Fruit fly (Drosophila melanogaster): Measurements from ENCODE around the gene B9d2.
A peak's percentile ranks its signal among the peaks of the same experiment; 100 is the strongest.

Gene B9d2

DNA sequence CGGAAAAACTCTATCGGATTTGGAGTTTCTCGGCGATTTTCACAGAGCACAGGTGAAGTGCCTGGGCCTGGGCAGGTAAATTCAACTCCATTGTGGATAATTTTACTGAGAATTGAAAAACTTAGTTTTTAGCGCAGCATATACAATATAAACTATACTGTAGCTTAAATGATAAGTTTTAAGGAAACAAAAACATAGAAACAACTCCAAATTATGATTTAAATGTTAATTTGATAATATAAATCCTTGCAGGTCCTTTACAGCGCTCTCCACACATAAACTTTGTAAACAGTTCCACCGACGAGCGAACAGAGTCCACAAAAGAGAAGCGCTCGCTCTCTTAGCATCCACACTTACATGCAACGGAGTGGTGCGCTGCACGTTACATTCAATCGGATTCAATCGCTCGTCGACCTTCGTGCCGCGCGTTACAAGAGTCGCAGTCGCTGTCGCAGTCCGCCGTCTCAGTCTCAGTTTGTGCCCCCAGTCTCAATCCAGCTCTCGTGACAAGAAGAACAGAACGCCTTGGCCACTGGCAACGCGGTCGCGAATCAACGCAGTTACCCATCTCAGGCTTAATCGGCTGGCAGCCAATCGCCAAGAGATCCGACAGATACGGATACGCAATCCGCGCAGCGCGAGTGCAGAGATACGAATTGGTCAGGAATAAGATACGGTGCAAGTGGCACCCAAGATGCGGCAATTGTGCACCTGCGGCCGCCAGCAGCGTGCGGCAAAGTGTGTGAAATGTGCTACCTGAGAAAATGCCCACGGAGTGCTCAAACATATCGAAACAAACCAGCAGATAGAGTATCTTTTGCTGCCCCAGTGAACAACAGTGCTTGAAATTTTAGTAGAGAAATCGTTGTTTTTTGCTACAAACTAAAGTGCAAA lies 48.5 kb upstream of the B9d2 start, which contains the start of gene smal (continued):
- peak; percentile 79; the same call in 2 of the 3 replicates for TF ChIP-seq CG6175 (GFP tag; IDR thresholded peaks at IDR 0.05)
- TF ChIP-seq Max (GFP tag; optimal IDR thresholded peaks at IDR 0.05), result no peak
- TF ChIP-seq sens (GFP tag), result peak; percentile 86
- TF ChIP-seq prd (optimal IDR thresholded peaks at IDR 0.05), result no peak
- TF ChIP-seq prd (GFP tag; IDR thresholded peaks at IDR 0.05), result peak; percentile 19; the same call in 1 of the 3 replicates
- TF ChIP-seq MESR4 (GFP tag; optimal IDR thresholded peaks at IDR 0.05), result no peak
- no peak for TF ChIP-seq hth (optimal IDR thresholded peaks at IDR 0.05)
- peak; percentile 9 for TF ChIP-seq CG11504 (tag; optimal IDR thresholded peaks at IDR 0.05)
- TF ChIP-seq CG18599 (GFP tag; optimal IDR thresholded peaks at IDR 0.05), result peak; percentile 40
- peak; percentile 26; the same call in 1 of the 2 replicates for TF ChIP-seq CG11247 (GFP tag; IDR thresholded peaks at IDR 0.05)
- peak; percentile 23 for TF ChIP-seq CG8388 (GFP tag; optimal IDR thresholded peaks at IDR 0.05)
- TF ChIP-seq CG18619 (GFP tag; optimal IDR thresholded peaks at IDR 0.05), result peak; percentile 26
- TF ChIP-seq pfk (GFP tag; optimal IDR thresholded peaks at IDR 0.05), result no peak
- peak in 1 of 2 experiments; percentile 50 for TF ChIP-seq chif (GFP tag; optimal IDR thresholded peaks at IDR 0.05)
- peak; percentile 5; the same call in 1 of the 3 replicates for TF ChIP-seq row (GFP tag; IDR thresholded peaks at IDR 0.05)
- TF ChIP-seq CG11456 (GFP tag; IDR thresholded peaks at IDR 0.05), result 0 out of 3 replicates have a peak, but pooled peaks have one; percentile 17
- TF ChIP-seq mirr (GFP tag; optimal IDR thresholded peaks at IDR 0.05), result no peak
- no peak for TF ChIP-seq Meics (GFP tag; optimal IDR thresholded peaks at IDR 0.05)
- no peak for TF ChIP-seq ato (GFP tag; IDR thresholded peaks at IDR 0.05; ENCODE audit: partially characterized antibody)
- TF ChIP-seq ems (GFP tag; optimal IDR thresholded peaks at IDR 0.05), result peak; percentile 8
- TF ChIP-seq HLH4C (GFP tag; IDR thresholded peaks at IDR 0.05; ENCODE audit: partially characterized antibody), result 0 out of 3 replicates have a peak, but pooled peaks have one; percentile 38
- no peak for TF ChIP-seq Usf (GFP tag; optimal IDR thresholded peaks at IDR 0.05)
- TF ChIP-seq CG4424 (GFP tag; optimal IDR thresholded peaks at IDR 0.05), result no peak
- no peak for TF ChIP-seq sc (optimal IDR thresholded peaks at IDR 0.05)
- TF ChIP-seq sc (GFP tag; optimal IDR thresholded peaks at IDR 0.05), result no peak
- TF ChIP-seq oc (tag; optimal IDR thresholded peaks at IDR 0.05), result peak; percentile 18
- peak; percentile 35 for TF ChIP-seq nau (GFP tag; optimal IDR thresholded peaks at IDR 0.05)
- no peak for TF ChIP-seq CG8290 (GFP tag; optimal IDR thresholded peaks at IDR 0.05)
- TF ChIP-seq CG8290 (tag; optimal IDR thresholded peaks at IDR 0.05), result peak; percentile 21 to 64
- TF ChIP-seq Rfx (GFP tag; IDR thresholded peaks at IDR 0.05), result 0 out of 2 replicates have a peak, but pooled peaks have one; percentile 5
- TF ChIP-seq pros (GFP tag; optimal IDR thresholded peaks at IDR 0.05), result peak; percentile 60
- TF ChIP-seq Med (GFP tag), result peak; percentile 89
- no peak for TF ChIP-seq lola (GFP tag; optimal IDR thresholded peaks at IDR 0.05)
- TF ChIP-seq Ets65A (GFP tag), result peak; percentile 32
- no peak for TF ChIP-seq CG14860 (GFP tag; IDR thresholded peaks at IDR 0.05; ENCODE audit: partially characterized antibody)
- peak; percentile 33 for TF ChIP-seq Nf-YB (GFP tag; optimal IDR thresholded peaks at IDR 0.05)
- peak; percentile 15; the same call in 1 of the 2 replicates for TF ChIP-seq nerfin-2 (GFP tag; IDR thresholded peaks at IDR 0.05; ENCODE audit: partially characterized antibody)
- peak; percentile 36 for TF ChIP-seq CG4707 (GFP tag; optimal IDR thresholded peaks at IDR 0.05)
- TF ChIP-seq HLHmδ (GFP tag; optimal IDR thresholded peaks at IDR 0.05), result peak; percentile 92
- peak; percentile 41 for TF ChIP-seq CG33557 (GFP tag; optimal IDR thresholded peaks at IDR 0.05)
- peak; percentile 33; the same call in 2 of the 3 replicates for TF ChIP-seq vnd (GFP tag; IDR thresholded peaks at IDR 0.05; ENCODE audit: partially characterized antibody)
- peak; percentile 67; the same call in 1 of the 3 replicates for TF ChIP-seq CG6791 (GFP tag; IDR thresholded peaks at IDR 0.05; ENCODE audit: partially characterized antibody)
- TF ChIP-seq CG7963 (GFP tag; IDR thresholded peaks at IDR 0.05; ENCODE audit: partially characterized antibody), result peak; percentile 56
- peak; percentile 42 for TF ChIP-seq chn (GFP tag; optimal IDR thresholded peaks at IDR 0.05)
- peak in 1 of 2 experiments; percentile 35 for TF ChIP-seq insv (GFP tag; optimal IDR thresholded peaks at IDR 0.05)
- peak; percentile 80 for TF ChIP-seq chinmo (GFP tag; IDR thresholded peaks at IDR 0.05; ENCODE audit: partially characterized antibody)
- TF ChIP-seq CG7987 (GFP tag; optimal IDR thresholded peaks at IDR 0.05), result peak; percentile 35

Measured in whole organism, embryonic.